Fruit fly (Drosophila melanogaster): ENCODE results near the gene CG12093.

The CG12093 gene

DNA sequence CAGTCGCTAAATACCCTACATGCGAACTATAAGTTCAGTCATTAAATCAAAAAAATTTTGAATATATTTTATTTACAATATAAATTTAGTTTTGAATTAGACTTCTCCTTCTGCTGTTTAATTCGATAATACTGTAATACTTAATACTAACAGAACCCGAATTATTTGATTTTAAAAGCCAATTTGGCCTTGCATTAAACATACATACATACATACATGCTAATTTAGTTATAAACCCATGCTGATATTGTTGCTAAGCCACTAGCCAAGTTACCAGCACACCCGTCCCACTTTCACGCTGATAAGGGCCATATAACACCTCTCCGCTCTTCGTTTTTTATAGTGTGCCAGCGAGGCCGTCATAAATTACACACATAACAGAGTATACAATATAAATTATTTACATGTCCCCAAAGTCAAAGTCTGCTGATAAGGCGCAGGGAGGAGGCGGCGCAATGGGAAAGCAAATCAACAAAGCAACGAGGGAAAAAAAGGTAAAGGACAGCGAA, 25.4 kb upstream of the CG12093 start (continued):
- no peak for TF ChIP-seq inv (GFP tag; IDR thresholded peaks at IDR 0.05; ENCODE audit: partially characterized antibody)
- TF ChIP-seq CG7963 (GFP tag; IDR thresholded peaks at IDR 0.05; ENCODE audit: partially characterized antibody) = no peak
- peak; percentile 32 for TF ChIP-seq CTCF (GFP tag; optimal IDR thresholded peaks at IDR 0.05)
- TF ChIP-seq sima (GFP tag; optimal IDR thresholded peaks at IDR 0.05) = no peak
- TF ChIP-seq CG1647 (GFP tag; optimal IDR thresholded peaks at IDR 0.05) = peak; percentile 2
- TF ChIP-seq CG12942 (GFP tag; optimal IDR thresholded peaks at IDR 0.05) = no peak
- peak; percentile 68 for TF ChIP-seq CG18262 (tag; optimal IDR thresholded peaks at IDR 0.05)
- TF ChIP-seq sob (GFP tag; IDR thresholded peaks at IDR 0.05) = peak; percentile 11
- peak in 1 of 2 experiments; percentile 11 for TF ChIP-seq Hr78 (GFP tag; optimal IDR thresholded peaks at IDR 0.05)
- TF ChIP-seq CG3838 (GFP tag; optimal IDR thresholded peaks at IDR 0.05) = no peak
- TF ChIP-seq oc (tag; optimal IDR thresholded peaks at IDR 0.05) = peak; percentile 10
- no peak for TF ChIP-seq CHES-1-like (GFP tag; optimal IDR thresholded peaks at IDR 0.05)
- TF ChIP-seq z (GFP tag; IDR thresholded peaks at IDR 0.05) = peak; percentile 47; the same call in 1 of the 3 replicates
- no peak for TF ChIP-seq CG31224 (GFP tag; IDR thresholded peaks at IDR 0.05)
- TF ChIP-seq CG18476 (GFP tag; optimal IDR thresholded peaks at IDR 0.05) = no peak
- TF ChIP-seq pzg (GFP tag; optimal IDR thresholded peaks at IDR 0.05) = no peak
- no peak for TF ChIP-seq Aef1 (GFP tag; IDR thresholded peaks at IDR 0.05)
- TF ChIP-seq gro (GFP tag; optimal IDR thresholded peaks at IDR 0.05) = peak; percentile 53
- no peak for TF ChIP-seq croc (GFP tag; conservative IDR thresholded peaks at IDR 0.05)
- peak; percentile 68 for TF ChIP-seq Meics (GFP tag; optimal IDR thresholded peaks at IDR 0.05)
- no peak for TF ChIP-seq CG14965 (GFP tag; optimal IDR thresholded peaks at IDR 0.05; ENCODE audit: borderline replicate concordance)
- peak; percentile 54; the same call in 1 of the 2 replicates for TF ChIP-seq CG32532 (GFP tag; IDR thresholded peaks at IDR 0.05)
- TF ChIP-seq CG3065 (GFP tag; optimal IDR thresholded peaks at IDR 0.05) = no peak
- no peak for TF ChIP-seq CG4617 (GFP tag; optimal IDR thresholded peaks at IDR 0.05; ENCODE audit: borderline replicate concordance)
- TF ChIP-seq dmrt11E (tag; optimal IDR thresholded peaks at IDR 0.05) = no peak
- TF ChIP-seq CG4820 (GFP tag; optimal IDR thresholded peaks at IDR 0.05) = peak; percentile 53
- peak; percentile 31 for TF ChIP-seq CG12219 (GFP tag; optimal IDR thresholded peaks at IDR 0.05)
- peak; percentile 22 for TF ChIP-seq CG12391 (tag; optimal IDR thresholded peaks at IDR 0.05)
- peak; percentile 80 for TF ChIP-seq CG2678 (tag; optimal IDR thresholded peaks at IDR 0.05)
- TF ChIP-seq CG31388 (GFP tag; optimal IDR thresholded peaks at IDR 0.05) = no peak
- TF ChIP-seq PHDP (tag; optimal IDR thresholded peaks at IDR 0.05) = peak; percentile 66
- peak; percentile 28 for TF ChIP-seq ind (GFP tag; optimal IDR thresholded peaks at IDR 0.05)
- peak; percentile 78 for TF ChIP-seq CG6813 (GFP tag; optimal IDR thresholded peaks at IDR 0.05)
- peak; percentile 76 for TF ChIP-seq odd (GFP tag; optimal IDR thresholded peaks at IDR 0.05)
- no peak for TF ChIP-seq CG13287 (GFP tag; IDR thresholded peaks at IDR 0.05; ENCODE audit: partially characterized antibody)
- TF ChIP-seq CG8765 (GFP tag; IDR thresholded peaks at IDR 0.05) = no peak
- TF ChIP-seq CG3163 (GFP tag; optimal IDR thresholded peaks at IDR 0.05) = no peak
- TF ChIP-seq Xrp1 (GFP tag; IDR thresholded peaks at IDR 0.05) = no peak
- TF ChIP-seq nau (GFP tag; optimal IDR thresholded peaks at IDR 0.05) = peak; percentile 57
- TF ChIP-seq HmgD (GFP tag; optimal IDR thresholded peaks at IDR 0.05) = no peak
- no peak for TF ChIP-seq klu (GFP tag; IDR thresholded peaks at IDR 0.05)
- no peak for TF ChIP-seq ttk (GFP tag; IDR thresholded peaks at IDR 0.05)
- TF ChIP-seq CG18764 (GFP tag; optimal IDR thresholded peaks at IDR 0.05) = no peak
- TF ChIP-seq CG17328 (GFP tag; IDR thresholded peaks at IDR 0.05) = no peak
- TF ChIP-seq pb (GFP tag; optimal IDR thresholded peaks at IDR 0.05) = no peak
- TF ChIP-seq CG2120 (GFP tag; optimal IDR thresholded peaks at IDR 0.05) = no peak
- peak; percentile 14; the same call in 1 of the 4 replicates for TF ChIP-seq Gug (GFP tag; IDR thresholded peaks at IDR 0.05)
- no peak for TF ChIP-seq CG10959 (GFP tag; IDR thresholded peaks at IDR 0.05)
- peak; percentile 40 for TF ChIP-seq CG6683 (GFP tag; optimal IDR thresholded peaks at IDR 0.05)
- TF ChIP-seq CG5180 (GFP tag; optimal IDR thresholded peaks at IDR 0.05) = peak; percentile 27
- no peak for TF ChIP-seq CG12659 (GFP tag; optimal IDR thresholded peaks at IDR 0.05)
